Worm (Caenorhabditis elegans): Measurements from ENCODE around the gene T26A5.8.

T26A5.8 gene

ce11 chrIII:6415306-6415973, 47.2 kb downstream of the T26A5.8 start, which contains the start of gene nas-4:
TSS of gene nas-4 (minus strand) at chrIII:6415656.
- TF ChIP-seq arid-1 (GFP tag; conservative IDR thresholded peaks at IDR 0.05) (0 out of 2 replicates have a peak, but pooled peaks have one; percentile 18), spr-1 (tag; optimal IDR thresholded peaks at IDR 0.05) (peak; percentile 40), saeg-2 (GFP tag; IDR thresholded peaks at IDR 0.05) (no peak), ama-1 (optimal IDR thresholded peaks at IDR 0.05) (peak; percentile 77), tag-97 (GFP tag; IDR thresholded peaks at IDR 0.05) (no peak), nhr-102 (tag; optimal IDR thresholded peaks at IDR 0.05) (peak; percentile 67), dmd-6 (GFP tag; IDR thresholded peaks at IDR 0.05) (peak; percentile 19; the same call in 1 of the 2 replicates), dmd-9 (GFP tag; IDR thresholded peaks at IDR 0.05) (no peak), egl-27 (tag; optimal IDR thresholded peaks at IDR 0.05) (no peak), fos-1 (tag; optimal IDR thresholded peaks at IDR 0.05) (peak; percentile 28), nhr-10 (tag; optimal IDR thresholded peaks at IDR 0.05) (peak; percentile 70), T20F7.1 (GFP tag; optimal IDR thresholded peaks at IDR 0.05) (no peak), nhr-11 (tag; optimal IDR thresholded peaks at IDR 0.05) (no peak), mdt-29 (GFP tag; IDR thresholded peaks at IDR 0.05) (peak; percentile 35; the same call in 1 of the 2 replicates), nhr-48 (tag; optimal IDR thresholded peaks at IDR 0.05) (peak; percentile 41), hmg-1.1 (GFP tag; IDR thresholded peaks at IDR 0.05) (peak; percentile 43; the same call in 1 of the 2 replicates), pqm-1 (tag; optimal IDR thresholded peaks at IDR 0.05) (no peak), D1046.2 (GFP tag; IDR thresholded peaks at IDR 0.05) (no peak), lir-3 (tag; optimal IDR thresholded peaks at IDR 0.05) (no peak), nhr-6 (tag; optimal IDR thresholded peaks at IDR 0.05) (no peak), hlh-11 (tag; optimal IDR thresholded peaks at IDR 0.05) (peak; percentile 13), mep-1 (tag; optimal IDR thresholded peaks at IDR 0.05) (peak; percentile 71), zip-2 (tag; optimal IDR thresholded peaks at IDR 0.05) (no peak), gei-8 (GFP tag; optimal IDR thresholded peaks at IDR 0.05) (peak; percentile 0), dve-1 (tag; optimal IDR thresholded peaks at IDR 0.05; ENCODE audit: insufficient read depth) (peak; percentile 32), lim-7 (GFP tag; IDR thresholded peaks at IDR 0.05) (0 out of 2 replicates have a peak, but pooled peaks have one; percentile 36), dpl-1 (GFP tag; optimal IDR thresholded peaks at IDR 0.05) (no peak), lin-38 (GFP tag; IDR thresholded peaks at IDR 0.05) (peak; percentile 24; the same call in 1 of the 2 replicates), zfp-3 (GFP tag; conservative IDR thresholded peaks at IDR 0.05) (no peak; the same call in 1 of the 2 replicates), unc-62 (GFP tag; optimal IDR thresholded peaks at IDR 0.05 in 1 of 2) (peak in 1 of 2 experiments; percentile 56), unc-62 (tag; optimal IDR thresholded peaks at IDR 0.05) (no peak), php-3 (GFP tag; IDR thresholded peaks at IDR 0.05) (no peak), lin-39 (tag; optimal IDR thresholded peaks at IDR 0.05) (no peak), nhr-77 (tag; optimal IDR thresholded peaks at IDR 0.05) (no peak), F44E2.7 (GFP tag; IDR thresholded peaks at IDR 0.05) (no peak), mes-2 (tag; optimal IDR thresholded peaks at IDR 0.05; ENCODE audit: poor library complexity, severe bottlenecking) (peak; percentile 41)
